Worm (Caenorhabditis elegans) whole organism, young adult: ENCODE data around the gene Y26G10.4.

Experiments used
- B0019.2 ChIP-seq: fragments of 200-800 bp; sonication (Bioruptor generic); conservative IDR thresholded peaks from 2 replicates; pipeline ENCODE4 v1.3.6; 2022; ENCODE audit warnings: missing genetic modification reagents, missing genetic modification characterization, missing compliant biosample characterization
- B0261.1 ChIP-seq: sonication (generic microtip); optimal IDR thresholded peaks from 2 replicates; lab custom pipeline; 2016; ENCODE audit warnings: mild to moderate bottlenecking, missing genetic modification characterization, moderate library complexity, missing compliant biosample characterization
- F10E7.11 ChIP-seq: sonication (generic microtip); optimal IDR thresholded peaks from 2 replicates; lab custom pipeline; 2017; ENCODE audit warnings: mild to moderate bottlenecking, missing genetic modification characterization, moderate library complexity, missing compliant biosample characterization
- F23B12.7 ChIP-seq: sonication (generic microtip); optimal IDR thresholded peaks from 2 replicates; lab custom pipeline; 2017; ENCODE audit warnings: missing genetic modification characterization, mild to moderate bottlenecking, missing compliant biosample characterization, antibody characterized with exemption, moderate library complexity; ENCODE audit not compliant: insufficient read depth
- F57C9.4 ChIP-seq: sonication (generic microtip); optimal IDR thresholded peaks from 2 replicates; lab custom pipeline; 2017; ENCODE audit warnings: mild to moderate bottlenecking, missing genetic modification characterization, missing compliant biosample characterization
- attf-3 ChIP-seq: fragments of 200-800 bp; sonication (Bioruptor generic); conservative IDR thresholded peaks from 2 replicates; pipeline ENCODE4 v1.3.6; 2022; ENCODE audit warnings: missing genetic modification reagents, missing genetic modification characterization, missing compliant biosample characterization
- ceh-27 ChIP-seq: fragments of 200-800 bp; sonication (Bioruptor generic); optimal IDR thresholded peaks from 2 replicates; lab custom pipeline; 2018; ENCODE audit warnings: mild to moderate bottlenecking, missing genetic modification characterization, moderate library complexity, missing compliant biosample characterization
- gei-17 ChIP-seq: fragments of 200-800 bp; sonication (Bioruptor generic); optimal IDR thresholded peaks from 2 replicates; lab custom pipeline; 2018; ENCODE audit warnings: mild to moderate bottlenecking, missing genetic modification characterization, missing compliant biosample characterization
- hrde-1 ChIP-seq: sonication (generic microtip); optimal IDR thresholded peaks from 2 replicates; lab custom pipeline; 2016; ENCODE audit warnings: missing genetic modification characterization, mild to moderate bottlenecking, missing compliant biosample characterization, moderate library complexity, missing genotype, missing genetic modification reagents, borderline replicate concordance
- mes-4 ChIP-seq: sonication (generic microtip); optimal IDR thresholded peaks from 2 replicates; lab custom pipeline; 2016; ENCODE audit warnings: missing genotype, missing genetic modification characterization, missing compliant biosample characterization
- pha-4 ChIP-seq: fragments of 150-350 bp; sonication (generic microtip); optimal IDR thresholded peaks from 2 replicates; lab custom pipeline; 2014; ENCODE audit warnings: missing biosample characterization, missing genetic modification reagents, missing genetic modification characterization
- snpc-3.4 ChIP-seq: sonication (generic microtip); optimal IDR thresholded peaks from 2 replicates; lab custom pipeline; 2017; ENCODE audit warnings: missing genetic modification characterization, mild to moderate bottlenecking, missing compliant biosample characterization, antibody characterized with exemption, moderate library complexity, missing genotype, missing genetic modification reagents
- snpc-4 ChIP-seq, 5 experiments: fragments of 150-350 bp in 1 of 5; sonication (generic microtip) in 4 of 5; optimal IDR thresholded peaks; 2 replicates each; lab custom pipeline; 2014 to 2018; ENCODE audit warnings: missing genetic modification characterization in 5 of 5, missing biosample characterization in 3 of 5, antibody characterized with exemption in 2 of 5, mild to moderate bottlenecking in 2 of 5, missing compliant biosample characterization in 2 of 5, missing genotype in 2 of 5, moderate library complexity in 2 of 5, missing genetic modification reagents in 1 of 5
- unc-62 ChIP-seq: fragments of 150-350 bp; optimal IDR thresholded peaks from 2 replicates; lab custom pipeline; 2014; ENCODE audit warnings: missing biosample characterization, missing genetic modification reagents, missing genetic modification characterization

ce11 chrV:17658824-17659223 is 40.2 kb downstream of the Y26G10.4 start:
- TF ChIP-seq F57C9.4 (no peak), B0261.1 (tag; lab: Kevin White, UChicago) (no peak), snpc-3.4 (tag; lab: Kevin White, UChicago) (no peak), attf-3 (GFP tag; lab: Robert Waterston, UW) (no peak), snpc-4 (GFP tag; optimal IDR thresholded peaks at IDR 0.05; lab: Kevin White, UChicago) (no peak), snpc-4 (tag; optimal IDR thresholded peaks at IDR 0.05; lab: Kevin White, UChicago) (no peak), F10E7.11 (no peak), mes-4 (tag; lab: Kevin White, UChicago) (no peak), B0019.2 (GFP tag; lab: Robert Waterston, UW) (no peak), F23B12.7 (no peak), hrde-1 (tag; lab: Kevin White, UChicago) (no peak), ceh-27 (GFP tag; lab: Kevin White, UChicago) (no peak), unc-62 (GFP tag; lab: Kevin White, UChicago) (no peak), pha-4 (tag; lab: Kevin White, UChicago) (no peak), gei-17 (no peak)
